Fruit fly (Drosophila melanogaster): ENCODE measurements around the gene Muc30E.
A peak's percentile ranks its signal among the peaks of the same experiment; 100 is the strongest.

The Muc30E gene

dm6 chr2L:9921401-9921800 lies 18.5 kb upstream of the Muc30E start, which contains the start of gene CG4592 (continued):
- TF ChIP-seq CG11294 (GFP tag; IDR thresholded peaks at IDR 0.05), result peak; percentile 13; the same call in 1 of the 2 replicates
- TF ChIP-seq fd85E (GFP tag; optimal IDR thresholded peaks at IDR 0.05), result no peak
- TF ChIP-seq Hr39 (GFP tag; optimal IDR thresholded peaks at IDR 0.05), result peak; percentile 74
- peak; percentile 75 for TF ChIP-seq CG32006 (GFP tag; optimal IDR thresholded peaks at IDR 0.05)
- TF ChIP-seq CG31627 (GFP tag; optimal IDR thresholded peaks at IDR 0.05), result peak; percentile 70
- peak; percentile 83 for TF ChIP-seq CG15336 (GFP tag; IDR thresholded peaks at IDR 0.05)
- peak; percentile 83 for TF ChIP-seq Eip75B (GFP tag; optimal IDR thresholded peaks at IDR 0.05)
- TF ChIP-seq Ets96B (tag; optimal IDR thresholded peaks at IDR 0.05), result no peak
- peak; percentile 60 for TF ChIP-seq CG6276 (GFP tag; optimal IDR thresholded peaks at IDR 0.05)
- TF ChIP-seq fd59A (GFP tag; optimal IDR thresholded peaks at IDR 0.05), result peak; percentile 43
- TF ChIP-seq Gug (GFP tag; IDR thresholded peaks at IDR 0.05), result peak; percentile 31; the same call in 1 of the 2 replicates
- TF ChIP-seq CG9139 (GFP tag; optimal IDR thresholded peaks at IDR 0.05), result peak; percentile 55
- peak; percentile 73 for TF ChIP-seq CG8119 (GFP tag; IDR thresholded peaks at IDR 0.05)
- TF ChIP-seq eg (GFP tag; IDR thresholded peaks at IDR 0.05), result peak; percentile 85
- no peak for TF ChIP-seq pdm3 (GFP tag; optimal IDR thresholded peaks at IDR 0.05)
- peak; percentile 69 for TF ChIP-seq cyc (GFP tag; optimal IDR thresholded peaks at IDR 0.05)
- peak; percentile 82 for TF ChIP-seq vri (GFP tag; optimal IDR thresholded peaks at IDR 0.05)
- peak; percentile 77 for TF ChIP-seq net (GFP tag; optimal IDR thresholded peaks at IDR 0.05)
- peak; percentile 74 for TF ChIP-seq Sox14 (GFP tag; optimal IDR thresholded peaks at IDR 0.05)
- peak; percentile 86 for TF ChIP-seq esn (GFP tag; optimal IDR thresholded peaks at IDR 0.05)
- peak; percentile 82 for TF ChIP-seq Sox102F (GFP tag; optimal IDR thresholded peaks at IDR 0.05)
- peak; percentile 82 for TF ChIP-seq Met (GFP tag; optimal IDR thresholded peaks at IDR 0.05)
- peak; percentile 44 for TF ChIP-seq spab (GFP tag; optimal IDR thresholded peaks at IDR 0.05)
- TF ChIP-seq CG34406 (GFP tag; optimal IDR thresholded peaks at IDR 0.05), result peak; percentile 72
- no peak for TF ChIP-seq ss (GFP tag; optimal IDR thresholded peaks at IDR 0.05)
- TF ChIP-seq svp (GFP tag), result peak; percentile 84
- peak; percentile 97 for TF ChIP-seq fkh (GFP tag; optimal IDR thresholded peaks at IDR 0.05)
- no peak for TF ChIP-seq Hr38 (GFP tag; optimal IDR thresholded peaks at IDR 0.05)
- peak; percentile 53 for TF ChIP-seq CG10631 (GFP tag; optimal IDR thresholded peaks at IDR 0.05)
- no peak for TF ChIP-seq CG10669 (GFP tag; optimal IDR thresholded peaks at IDR 0.05)
- no peak for TF ChIP-seq OdsH (GFP tag; optimal IDR thresholded peaks at IDR 0.05)
- TF ChIP-seq CG6792 (GFP tag; optimal IDR thresholded peaks at IDR 0.05), result peak; percentile 69

- TF ChIP-seq CG6276 (GFP tag; optimal IDR thresholded peaks at IDR 0.05) (no peak), CG32006 (GFP tag; optimal IDR thresholded peaks at IDR 0.05) (no peak), Hr38 (GFP tag; optimal IDR thresholded peaks at IDR 0.05) (no peak), svp (GFP tag) (peak; percentile 46), topi (GFP tag; optimal IDR thresholded peaks at IDR 0.05) (no peak), CG4318 (GFP tag; optimal IDR thresholded peaks at IDR 0.05) (no peak)
These were observed 17.0 kb upstream of the Muc30E start, which contains the start of gene CG4594 for dm6 chr2L:9919949-9920348. CG4594 (plus strand) TSS chr2L:9920160.

- TF ChIP-seq CG10631 (GFP tag; optimal IDR thresholded peaks at IDR 0.05) (no peak), CG11762 (GFP tag; optimal IDR thresholded peaks at IDR 0.05; ENCODE audit: insufficient read depth) (no peak), topi (GFP tag; optimal IDR thresholded peaks at IDR 0.05) (no peak), CG8119 (GFP tag; IDR thresholded peaks at IDR 0.05) (no peak), CG16779 (tag; optimal IDR thresholded peaks at IDR 0.05) (no peak), CG32006 (GFP tag; optimal IDR thresholded peaks at IDR 0.05) (no peak), CG3919 (GFP tag; optimal IDR thresholded peaks at IDR 0.05) (no peak), CG31627 (GFP tag; optimal IDR thresholded peaks at IDR 0.05) (no peak), Hr4 (GFP tag; optimal IDR thresholded peaks at IDR 0.05) (no peak), CG1621 (tag; optimal IDR thresholded peaks at IDR 0.05) (no peak), Eip75B (GFP tag; optimal IDR thresholded peaks at IDR 0.05) (no peak)
These were observed 16.3 kb upstream of the Muc30E start for dm6 chr2L:9919218-9919617.
